Worm (Caenorhabditis elegans): ENCODE data around the gene nhr-93.
"Not testable (repeated sequence)": the region's sequence is repeated elsewhere in the genome, so short reads cannot be mapped to it uniquely, and the experiment has no call there.

The nhr-93 gene

DNA sequence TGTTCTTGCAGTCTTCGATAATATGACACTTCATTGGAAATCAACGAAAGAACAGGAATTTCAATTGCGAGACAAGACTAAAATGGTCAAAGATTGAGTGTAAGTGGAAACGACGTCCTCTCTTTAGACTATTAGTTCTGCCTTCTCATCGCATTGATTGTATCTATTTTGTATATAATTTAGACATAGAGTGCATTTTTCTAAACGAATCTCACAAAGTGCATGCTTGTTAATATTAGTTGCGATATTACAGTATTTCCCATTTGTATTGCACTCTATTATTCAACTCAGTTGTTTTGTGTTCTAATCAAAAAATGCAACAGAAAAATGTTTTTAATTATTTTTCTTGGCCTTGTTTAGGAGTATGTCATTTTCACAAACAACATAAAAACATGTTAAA is at the start of gene nhr-93:
TSS of gene nhr-93 (minus strand) at position 101 of the 400 bp plus-strand sequence.
- TF ChIP-seq dao-5 (tag; optimal IDR thresholded peaks at IDR 0.05): no peak
- TF ChIP-seq W03F9.2 (tag; optimal IDR thresholded peaks at IDR 0.05): no peak
- TF ChIP-seq him-1 (tag; optimal IDR thresholded peaks at IDR 0.05): no peak

ce11 chrV:3587633-3588032 is 49.4 kb upstream of the nhr-93 start:
- TF ChIP-seq W03F9.2 (tag; optimal IDR thresholded peaks at IDR 0.05) (no peak), him-1 (tag; optimal IDR thresholded peaks at IDR 0.05) (no peak), dao-5 (tag; optimal IDR thresholded peaks at IDR 0.05) (no peak)

DNA sequence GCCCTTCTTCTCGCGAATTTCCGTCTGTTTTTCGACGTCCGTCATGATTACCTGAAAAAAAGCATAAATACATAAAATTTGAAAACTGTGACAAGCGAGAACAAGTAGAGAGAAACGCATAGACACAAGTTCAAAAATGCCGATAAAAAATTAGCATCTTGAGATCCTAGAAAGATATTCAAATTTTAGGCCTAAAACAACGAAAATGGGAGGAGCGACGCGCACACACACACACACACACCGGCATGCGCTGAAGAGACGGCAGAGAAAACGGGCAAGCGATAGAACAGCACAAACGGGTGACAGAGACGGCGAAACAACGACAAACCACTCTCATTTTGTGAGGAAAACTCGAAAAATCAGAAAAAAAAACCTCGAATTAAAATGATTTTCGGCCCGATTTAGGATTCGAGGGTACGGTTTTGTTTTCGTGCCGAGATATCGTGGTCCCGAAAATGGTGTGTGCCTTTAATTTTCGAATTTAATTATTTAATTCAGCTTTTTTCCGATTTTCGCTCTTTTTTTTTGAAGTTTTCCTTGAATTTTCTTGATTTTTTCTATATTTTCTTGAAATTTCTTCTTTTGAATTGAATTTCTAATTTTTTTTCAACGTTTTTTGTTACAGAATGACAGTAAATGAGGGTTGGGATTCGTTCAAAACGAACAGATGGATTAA is 47.9 kb upstream of the nhr-93 start, which contains the start of the genes rpl-11.1 and T22F3.2:
TSS of gene rpl-11.1 (minus strand) at position 51 of the 676 bp plus-strand sequence.
TSS of gene T22F3.2 (plus strand) at position 626 of the 676 bp plus-strand sequence.
- TF ChIP-seq W03F9.2 (tag; optimal IDR thresholded peaks at IDR 0.05): no peak
- no peak for TF ChIP-seq him-1 (tag; optimal IDR thresholded peaks at IDR 0.05)
- no peak for TF ChIP-seq dao-5 (tag; optimal IDR thresholded peaks at IDR 0.05)

- no peak for TF ChIP-seq W03F9.2 (tag; optimal IDR thresholded peaks at IDR 0.05)
These were observed 46.8 kb upstream of the nhr-93 start for ce11 chrV:3585011-3585410.

ce11 chrV:3583622-3584021 is 45.4 kb upstream of the nhr-93 start:
- TF ChIP-seq W03F9.2 (tag; optimal IDR thresholded peaks at IDR 0.05) (no peak), dao-5 (tag; optimal IDR thresholded peaks at IDR 0.05) (no peak), him-1 (tag; optimal IDR thresholded peaks at IDR 0.05) (no peak)

- no peak for TF ChIP-seq him-1 (tag; optimal IDR thresholded peaks at IDR 0.05)
- TF ChIP-seq W03F9.2 (tag; optimal IDR thresholded peaks at IDR 0.05): no peak
These were observed 44.5 kb upstream of the nhr-93 start for ce11 chrV:3582671-3583070.

DNA sequence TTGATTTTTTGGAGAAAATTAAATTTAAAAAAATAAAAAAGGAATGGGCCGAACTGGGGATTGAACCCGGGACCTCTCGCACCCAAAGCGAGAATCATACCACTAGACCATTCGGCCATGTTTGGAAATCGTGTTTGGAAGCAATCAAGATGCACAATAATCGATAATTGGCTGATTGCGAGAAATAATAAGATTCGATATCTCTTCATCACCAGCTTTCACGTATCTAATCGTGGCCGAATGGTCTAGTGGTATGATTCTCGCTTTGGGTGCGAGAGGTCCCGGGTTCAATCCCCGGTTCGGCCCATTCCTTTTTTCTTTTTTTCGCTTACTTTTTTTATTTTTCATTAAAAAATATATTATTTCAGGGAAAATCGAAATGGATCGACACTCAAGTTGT is 43.9 kb upstream of the nhr-93 start:
- TF ChIP-seq W03F9.2 (tag; optimal IDR thresholded peaks at IDR 0.05) (peak; percentile 32), dao-5 (tag; optimal IDR thresholded peaks at IDR 0.05) (no peak)

ce11 chrV:3581643-3582042 is 43.4 kb upstream of the nhr-93 start:
- no peak for TF ChIP-seq dao-5 (tag; optimal IDR thresholded peaks at IDR 0.05)
- TF ChIP-seq him-1 (tag; optimal IDR thresholded peaks at IDR 0.05): no peak
- no peak for TF ChIP-seq W03F9.2 (tag; optimal IDR thresholded peaks at IDR 0.05)

DNA sequence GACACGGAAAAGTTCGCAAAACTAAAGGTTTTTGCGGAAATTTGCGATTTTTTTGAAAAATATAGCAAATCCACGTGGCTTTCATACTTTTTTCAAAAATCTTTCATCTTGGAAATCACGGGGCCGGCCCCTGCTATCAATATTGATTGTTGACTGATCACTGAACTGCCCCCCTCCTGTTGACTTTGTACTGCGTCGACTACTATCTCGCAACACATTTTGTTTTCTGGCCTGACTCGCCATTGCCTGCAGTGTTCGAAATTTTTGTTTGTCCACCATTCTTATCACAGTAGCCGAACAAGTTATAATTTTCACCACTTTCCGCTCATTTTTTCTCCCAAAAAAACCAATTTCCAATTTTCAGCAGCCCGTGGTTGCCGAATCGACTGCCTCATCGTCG is 42.8 kb upstream of the nhr-93 start:
- TF ChIP-seq W03F9.2 (tag; optimal IDR thresholded peaks at IDR 0.05): no peak
- no peak for TF ChIP-seq him-1 (tag; optimal IDR thresholded peaks at IDR 0.05)
- no peak for TF ChIP-seq dao-5 (tag; optimal IDR thresholded peaks at IDR 0.05)

ce11 chrV:3580385-3580784 is 42.2 kb upstream of the nhr-93 start:
- no peak for TF ChIP-seq dao-5 (tag; optimal IDR thresholded peaks at IDR 0.05)
- TF ChIP-seq him-1 (tag; optimal IDR thresholded peaks at IDR 0.05): no peak
- TF ChIP-seq W03F9.2 (tag; optimal IDR thresholded peaks at IDR 0.05): no peak

DNA sequence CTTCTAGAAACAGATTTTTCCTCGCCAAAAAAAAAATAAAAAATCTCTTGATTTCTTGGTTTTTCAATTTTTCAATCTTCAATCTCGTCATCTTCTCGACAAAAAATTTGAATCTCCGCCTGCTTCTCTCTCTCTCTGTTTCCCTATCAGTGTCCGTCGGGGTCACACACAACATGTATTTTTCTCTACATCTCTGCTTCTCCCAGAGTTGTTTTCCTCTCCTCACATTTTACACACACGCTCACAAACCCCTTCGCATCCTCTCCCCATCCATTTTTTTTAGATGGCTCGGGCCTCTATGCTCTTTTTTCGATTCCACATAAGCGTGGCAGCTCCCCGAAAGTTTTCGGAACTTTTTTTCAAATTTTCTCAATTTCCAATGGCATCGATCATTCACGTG is 41.6 kb upstream of the nhr-93 start:
- TF ChIP-seq him-1 (tag; optimal IDR thresholded peaks at IDR 0.05) (no peak), W03F9.2 (tag; optimal IDR thresholded peaks at IDR 0.05) (peak; percentile 42)

- TF ChIP-seq dao-5 (tag; optimal IDR thresholded peaks at IDR 0.05): no peak
- no peak for TF ChIP-seq him-1 (tag; optimal IDR thresholded peaks at IDR 0.05)
- no peak for TF ChIP-seq W03F9.2 (tag; optimal IDR thresholded peaks at IDR 0.05)
These were observed 41.0 kb upstream of the nhr-93 start for ce11 chrV:3579248-3579647.

- TF ChIP-seq W03F9.2 (tag; optimal IDR thresholded peaks at IDR 0.05) (peak; percentile 2), him-1 (tag; optimal IDR thresholded peaks at IDR 0.05) (no peak)
These were observed 40.6 kb upstream of the nhr-93 start, which contains the start of gene pygl-1 for ce11 chrV:3578813-3579212. Gene pygl-1, plus strand, starts transcription at chrV:3579023.

DNA sequence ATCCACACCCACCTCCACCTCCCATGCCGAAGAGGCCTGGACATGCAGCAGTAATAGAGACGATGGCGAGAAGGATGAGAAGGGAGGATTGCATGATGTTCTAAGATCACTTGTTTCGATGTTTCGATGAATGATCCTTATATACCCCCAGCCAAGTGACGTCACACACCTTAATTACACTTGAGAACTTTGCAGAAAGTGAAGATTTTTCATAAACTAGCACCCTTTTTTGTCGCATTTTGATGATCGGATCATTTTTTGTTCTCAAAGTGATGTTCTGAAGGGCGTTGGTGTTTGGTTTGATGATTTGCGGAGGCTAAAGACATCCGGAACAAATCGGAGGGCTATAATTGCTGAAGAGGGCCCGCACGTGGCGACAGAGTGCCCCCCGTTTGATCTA is 37.6 kb upstream of the nhr-93 start, which contains the start of gene grl-27:
TSS of gene grl-27 (minus strand) at position 101 of the 400 bp plus-strand sequence.
- TF ChIP-seq him-1 (tag; optimal IDR thresholded peaks at IDR 0.05): no peak
- TF ChIP-seq W03F9.2 (tag; optimal IDR thresholded peaks at IDR 0.05): no peak
- TF ChIP-seq dao-5 (tag; optimal IDR thresholded peaks at IDR 0.05): no peak

DNA sequence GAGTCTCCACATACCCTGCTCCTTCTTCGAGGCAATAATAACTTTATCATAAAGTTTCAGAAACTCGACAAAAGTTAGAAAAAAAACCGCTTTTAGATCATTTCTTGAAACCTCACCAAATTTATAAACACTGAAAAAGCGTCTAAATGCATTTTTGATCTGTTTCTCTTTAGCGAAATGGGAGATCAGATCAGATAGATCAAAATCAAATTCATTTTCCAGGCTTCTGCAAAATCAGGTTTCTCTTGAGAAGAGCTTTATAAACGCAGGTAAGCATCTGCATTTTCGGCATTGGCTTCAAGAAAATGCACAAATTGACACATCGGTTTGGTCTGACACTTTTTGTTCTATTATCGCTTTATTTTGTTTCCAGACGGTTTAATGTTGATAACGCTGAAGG is 34.2 kb upstream of the nhr-93 start, which contains the start of gene F40C5.1:
TSS of gene F40C5.1 (plus strand) at position 301 of the 400 bp plus-strand sequence.
- not testable (repeated sequence) for TF ChIP-seq him-1, dao-5, W03F9.2 (tag; optimal IDR thresholded peaks at IDR 0.05)
